Fruit fly (Drosophila melanogaster): ENCODE data around the gene prt.
A peak's percentile ranks its signal among the peaks of the same experiment; 100 is the strongest.

prt gene

DNA sequence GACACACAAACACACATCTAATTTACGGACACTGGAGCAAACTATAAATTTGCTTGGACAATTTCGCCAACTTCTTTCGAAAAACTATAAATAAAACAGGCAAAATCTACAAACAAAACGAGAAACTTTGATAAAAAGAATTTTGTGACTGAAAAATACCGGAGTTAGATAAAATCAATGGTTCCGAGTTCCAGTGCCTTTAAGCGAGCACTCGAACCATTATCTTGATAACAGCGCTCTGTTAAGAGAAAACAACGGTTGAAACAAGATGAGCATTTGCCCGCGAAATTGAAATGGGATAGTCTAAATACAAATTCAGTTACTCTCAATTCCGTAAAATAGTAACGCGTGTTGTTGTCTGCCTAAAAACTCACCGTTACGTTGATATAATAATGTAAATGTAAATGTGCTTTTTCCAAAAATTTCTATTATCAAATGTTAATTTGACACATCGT, 4.2 kb downstream of the prt start, which contains the start of gene CG10254:
CG10254 (minus strand) TSS at position 405 of the 455 bp plus-strand sequence.
- no peak for TF ChIP-seq tj (GFP tag; optimal IDR thresholded peaks at IDR 0.05)
- peak; percentile 34 for TF ChIP-seq bab1 (GFP tag; optimal IDR thresholded peaks at IDR 0.05)
- no peak for TF ChIP-seq kay (GFP tag; ENCODE audit: borderline replicate concordance)
- no peak for TF ChIP-seq Hr96 (GFP tag; optimal IDR thresholded peaks at IDR 0.05)

DNA sequence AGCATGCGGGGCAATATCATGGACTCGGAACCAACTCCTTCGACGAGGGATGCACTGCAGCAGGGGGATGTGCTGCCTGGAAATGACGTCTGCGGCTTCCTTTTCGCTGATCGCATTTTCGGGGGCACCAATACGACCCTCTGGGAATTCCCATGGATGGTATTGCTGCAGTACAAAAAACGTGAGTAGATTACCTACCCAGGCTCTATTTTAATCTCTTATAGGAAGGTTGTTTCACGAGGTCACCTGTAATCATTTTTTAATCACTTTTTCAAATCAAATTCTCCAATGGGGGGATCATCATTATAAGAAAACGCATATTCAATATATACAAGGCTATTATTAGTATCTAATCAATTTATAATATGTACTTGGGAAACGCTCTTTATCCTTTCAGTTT, 11.9 kb downstream of the prt start:
- TF ChIP-seq bab1 (GFP tag; optimal IDR thresholded peaks at IDR 0.05): no peak
- TF ChIP-seq Clk (GFP tag; optimal IDR thresholded peaks at IDR 0.05): no peak
- TF ChIP-seq cnc (optimal IDR thresholded peaks at IDR 0.05): no peak
- TF ChIP-seq CG14711 (tag; optimal IDR thresholded peaks at IDR 0.05): no peak
- no peak for TF ChIP-seq Mnt (GFP tag; optimal IDR thresholded peaks at IDR 0.05)

DNA sequence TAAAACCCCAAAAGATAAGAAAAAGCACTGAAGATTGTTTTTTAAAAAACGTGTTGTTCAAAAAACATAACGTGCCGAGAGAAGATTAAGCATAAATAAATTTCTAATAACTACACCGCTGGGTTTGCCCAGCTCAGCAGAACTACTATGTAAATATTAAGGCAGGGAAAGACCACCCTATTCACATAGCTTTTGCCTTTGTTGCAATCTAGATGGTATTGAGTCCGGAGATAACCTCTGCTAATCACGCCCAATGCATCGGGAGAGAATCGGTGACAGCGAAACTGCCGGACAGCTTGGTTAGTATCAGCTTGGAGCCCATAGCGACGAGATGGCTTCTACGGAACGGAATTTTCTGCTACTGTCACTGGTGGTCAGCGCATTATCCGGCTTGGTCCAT, 12.9 kb downstream of the prt start, which contains the start of gene SPE:
SPE (plus strand) TSS at position 301 of the 400 bp plus-strand sequence.
- TF ChIP-seq Hr96 (GFP tag; optimal IDR thresholded peaks at IDR 0.05) (no peak), Crg-1 (GFP tag; optimal IDR thresholded peaks at IDR 0.05) (no peak), tj (GFP tag; optimal IDR thresholded peaks at IDR 0.05) (peak; percentile 44), pad (GFP tag; optimal IDR thresholded peaks at IDR 0.05) (no peak), bab1 (GFP tag; optimal IDR thresholded peaks at IDR 0.05) (no peak), CG7101 (tag; optimal IDR thresholded peaks at IDR 0.05) (no peak), CG33017 (tag; optimal IDR thresholded peaks at IDR 0.05) (no peak), cnc (optimal IDR thresholded peaks at IDR 0.05) (no peak), toe (GFP tag; optimal IDR thresholded peaks at IDR 0.05) (no peak), CG5204 (GFP tag; optimal IDR thresholded peaks at IDR 0.05) (no peak), CG12768 (GFP tag; optimal IDR thresholded peaks at IDR 0.05) (no peak), cic (GFP tag; optimal IDR thresholded peaks at IDR 0.05) (peak; percentile 18)

DNA sequence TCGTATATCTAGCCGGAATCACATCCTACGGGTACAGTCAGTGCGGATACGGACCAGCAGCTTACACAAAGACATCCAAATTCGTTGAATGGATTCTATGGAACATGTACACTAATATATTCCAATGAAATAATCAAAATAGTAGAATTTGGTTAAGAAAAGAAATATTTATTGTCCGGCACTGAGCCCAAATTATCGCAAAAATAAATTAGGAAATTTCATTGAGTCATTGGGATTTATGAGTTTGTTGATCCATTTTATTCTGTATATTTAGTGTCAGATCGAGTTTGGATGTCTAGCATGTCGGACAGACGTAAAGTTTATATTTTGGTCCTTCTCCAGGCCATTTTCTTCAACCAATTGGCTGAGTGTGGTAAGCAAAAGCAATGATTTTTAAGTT, 15.1 kb downstream of the prt start, which contains the start of gene CG18754:
CG18754 (plus strand) TSS at position 301 of the 400 bp plus-strand sequence.
- no peak for TF ChIP-seq toe (GFP tag; optimal IDR thresholded peaks at IDR 0.05)
- TF ChIP-seq CG33017 (tag; optimal IDR thresholded peaks at IDR 0.05): no peak
- TF ChIP-seq bab1 (GFP tag; optimal IDR thresholded peaks at IDR 0.05): no peak
- TF ChIP-seq CG7045 (GFP tag; optimal IDR thresholded peaks at IDR 0.05): no peak
- no peak for TF ChIP-seq cic (GFP tag; optimal IDR thresholded peaks at IDR 0.05)
- TF ChIP-seq ovo (GFP tag; optimal IDR thresholded peaks at IDR 0.05): no peak
- TF ChIP-seq cnc (optimal IDR thresholded peaks at IDR 0.05): no peak
- TF ChIP-seq CG5204 (GFP tag; optimal IDR thresholded peaks at IDR 0.05): no peak

DNA sequence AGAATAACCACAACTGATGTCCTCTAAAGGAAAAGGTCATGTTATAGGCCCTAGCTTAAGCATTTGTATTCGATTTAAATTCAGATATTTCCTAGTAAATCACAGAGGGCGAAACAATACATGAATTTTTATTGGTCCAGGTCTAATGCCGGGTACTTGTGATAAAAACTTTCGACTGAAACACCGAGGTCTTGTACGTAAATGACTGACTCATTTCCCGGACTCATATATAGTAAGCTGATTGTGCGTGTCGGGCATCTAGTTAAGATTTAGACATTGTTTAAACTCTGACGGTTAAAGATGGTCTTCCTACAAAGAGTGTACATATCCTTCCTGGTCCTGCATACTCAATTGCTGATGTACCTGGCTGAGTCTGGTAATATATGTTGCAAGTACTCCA, 16.6 kb downstream of the prt start, which contains the start of gene CG16710:
CG16710 (plus strand) TSS at position 301 of the 400 bp plus-strand sequence.
- no peak for TF ChIP-seq tj (GFP tag; optimal IDR thresholded peaks at IDR 0.05)

DNA sequence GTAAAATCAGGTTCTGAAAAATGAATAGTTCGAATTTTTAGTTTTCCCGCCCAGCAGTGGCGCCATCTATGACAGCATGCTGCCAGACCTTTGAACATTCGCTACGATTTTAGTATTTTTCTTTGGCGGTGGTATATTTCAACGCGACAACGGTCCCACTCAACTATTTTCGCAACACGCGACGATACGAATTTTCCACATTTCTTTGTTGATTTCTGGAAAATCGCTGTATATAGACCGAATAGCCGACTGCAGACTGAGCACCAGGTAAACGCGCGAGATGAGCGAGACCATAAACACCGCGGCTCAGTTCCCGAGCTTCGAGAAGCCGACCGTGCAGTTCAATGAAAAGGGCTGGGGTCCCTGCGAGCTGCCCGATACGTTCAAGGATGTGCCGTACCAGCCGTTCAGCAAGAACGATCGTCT, 18.9 kb downstream of the prt start, which contains the start of gene eIF3d1:
eIF3d1 (plus strand) TSS at position 129 of the 426 bp plus-strand sequence.
- no peak for TF ChIP-seq cnc (optimal IDR thresholded peaks at IDR 0.05)
- peak; percentile 0 for TF ChIP-seq ovo (GFP tag; optimal IDR thresholded peaks at IDR 0.05)
- TF ChIP-seq bab1 (GFP tag; optimal IDR thresholded peaks at IDR 0.05): peak; percentile 51
- peak; percentile 23 for TF ChIP-seq Crg-1 (GFP tag; optimal IDR thresholded peaks at IDR 0.05)
- TF ChIP-seq Mnt (GFP tag; optimal IDR thresholded peaks at IDR 0.05): peak; percentile 94
- TF ChIP-seq CG1620 (GFP tag; optimal IDR thresholded peaks at IDR 0.05): peak; percentile 55
- TF ChIP-seq cic (GFP tag; optimal IDR thresholded peaks at IDR 0.05): no peak

DNA sequence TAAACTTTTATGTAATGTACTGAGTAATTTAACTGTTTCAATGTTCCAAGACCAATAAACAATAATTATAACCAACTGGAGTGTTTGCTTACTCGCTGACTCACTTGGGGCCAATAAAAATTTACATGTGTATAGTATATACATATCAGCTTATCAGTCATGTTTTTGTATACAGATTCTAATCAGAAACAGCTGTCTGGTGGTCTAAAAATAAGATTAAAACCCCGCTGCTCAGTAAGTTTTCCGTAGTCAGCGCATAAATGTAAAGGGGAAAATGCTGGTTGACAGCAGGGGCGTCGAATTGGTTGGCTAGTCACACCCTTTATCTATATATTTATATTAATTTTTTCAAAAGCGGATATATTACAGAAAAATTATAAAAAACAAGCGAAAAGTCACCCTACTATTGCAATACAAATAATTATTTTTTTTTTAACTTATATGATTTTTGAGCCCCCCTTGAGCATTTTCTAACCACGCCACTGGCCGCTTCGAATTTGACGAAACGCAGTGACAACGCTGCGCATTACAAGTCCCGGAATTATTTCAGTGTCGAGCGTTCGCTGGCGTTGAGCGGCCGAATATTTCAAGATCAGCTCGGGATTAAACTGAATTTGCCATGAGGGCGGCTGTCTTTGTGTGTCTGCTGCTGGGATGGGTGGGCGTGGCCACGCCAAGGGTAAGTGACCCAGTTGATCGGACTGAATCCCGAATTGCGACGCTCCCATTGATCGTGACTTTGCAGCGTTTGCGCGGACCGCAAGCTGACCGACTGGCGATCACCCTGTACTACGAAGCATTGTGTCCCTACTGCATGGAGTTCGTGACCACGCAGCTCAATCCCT, 20.3 kb downstream of the prt start, which contains the start of gene GILT2:
GILT2 (plus strand) TSS at position 547 of the 845 bp plus-strand sequence.
- TF ChIP-seq cic (GFP tag; optimal IDR thresholded peaks at IDR 0.05) (peak; percentile 82), CG5204 (GFP tag; optimal IDR thresholded peaks at IDR 0.05) (peak; percentile 85), CG11617 (GFP tag; optimal IDR thresholded peaks at IDR 0.05) (peak; percentile 95), pad (GFP tag; optimal IDR thresholded peaks at IDR 0.05) (peak; percentile 94), ovo (GFP tag; optimal IDR thresholded peaks at IDR 0.05) (peak; percentile 85), CG7101 (tag; optimal IDR thresholded peaks at IDR 0.05) (peak; percentile 93), cnc (optimal IDR thresholded peaks at IDR 0.05) (no peak), bab1 (GFP tag; optimal IDR thresholded peaks at IDR 0.05) (peak; percentile 97), Mnt (GFP tag; optimal IDR thresholded peaks at IDR 0.05) (peak; percentile 77), CG1620 (GFP tag; optimal IDR thresholded peaks at IDR 0.05) (peak; percentile 89), Hr96 (GFP tag; optimal IDR thresholded peaks at IDR 0.05) (peak; percentile 79), Clk (GFP tag; optimal IDR thresholded peaks at IDR 0.05) (peak; percentile 84), CG7045 (GFP tag; optimal IDR thresholded peaks at IDR 0.05) (peak; percentile 95), tj (GFP tag; optimal IDR thresholded peaks at IDR 0.05) (peak; percentile 94), kay (GFP tag; ENCODE audit: borderline replicate concordance) (peak; percentile 95), CG12768 (GFP tag; optimal IDR thresholded peaks at IDR 0.05) (peak; percentile 97), CG33017 (tag; optimal IDR thresholded peaks at IDR 0.05) (peak; percentile 89), toe (GFP tag; optimal IDR thresholded peaks at IDR 0.05) (peak; percentile 81), CG14711 (tag; optimal IDR thresholded peaks at IDR 0.05) (peak; percentile 90), Crg-1 (GFP tag; optimal IDR thresholded peaks at IDR 0.05) (peak; percentile 79)
